Fruit fly (Drosophila melanogaster): ENCODE data around the gene Pstk.

dm6 chrX:19637002-19637420 is 18.7 kb upstream of the Pstk start:
- TF ChIP-seq pan (optimal IDR thresholded peaks at IDR 0.05) (no peak), EcR (GFP tag; optimal IDR thresholded peaks at IDR 0.05) (no peak), usp (GFP tag; optimal IDR thresholded peaks at IDR 0.05) (no peak), Dll (optimal IDR thresholded peaks at IDR 0.05) (peak; percentile 8), psq (optimal IDR thresholded peaks at IDR 0.05) (no peak), CG8478 (optimal IDR thresholded peaks at IDR 0.05) (no peak)

Measured in whole organism.